Fruit fly (Drosophila melanogaster) whole organism, embryonic: ENCODE measurements around the gene CG10333.

Source experiments
- ATbp ChIP-seq: fragments of 200-800 bp; sonication (Bioruptor generic); optimal IDR thresholded peaks from 2 replicates; lab custom pipeline; 2017; ENCODE audit warnings: missing biosample characterization, mild to moderate bottlenecking, missing genetic modification characterization, missing genetic modification reagents
- Bdp1 ChIP-seq: fragments of 200-800 bp; sonication (Bioruptor generic); optimal IDR thresholded peaks from 3 replicates; lab custom pipeline; 2016; ENCODE audit warnings: missing biosample characterization, missing genetic modification characterization
- CG10209 ChIP-seq: fragments of 200-800 bp; sonication (Bioruptor generic); optimal IDR thresholded peaks from 3 replicates; lab custom pipeline; 2017; ENCODE audit warnings: missing biosample characterization, mild to moderate bottlenecking, missing genetic modification characterization, missing genetic modification reagents
- CG10543 ChIP-seq: fragments of 200-800 bp; sonication (Bioruptor generic); optimal IDR thresholded peaks from 3 replicates; lab custom pipeline; 2017; ENCODE audit warnings: missing biosample characterization, mild to moderate bottlenecking, missing genetic modification characterization, moderate library complexity
- CG11504 ChIP-seq: fragments of 200-800 bp; sonication (Bioruptor generic); optimal IDR thresholded peaks from 3 replicates; lab custom pipeline; 2019; ENCODE audit warnings: missing biosample characterization, mild to moderate bottlenecking, missing genetic modification characterization, moderate library complexity
- CG12071 ChIP-seq: fragments of 200-800 bp; sonication (Bioruptor generic); optimal IDR thresholded peaks from 3 replicates; lab custom pipeline; 2018; ENCODE audit warnings: missing biosample characterization, mild to moderate bottlenecking, missing genetic modification characterization
- CG18599 ChIP-seq: fragments of 200-800 bp; sonication (Bioruptor generic); optimal IDR thresholded peaks from 3 replicates; lab custom pipeline; 2017; ENCODE audit warnings: missing biosample characterization, missing genetic modification characterization, mild to moderate bottlenecking, moderate library complexity, missing genetic modification reagents
- CG34224 ChIP-seq: fragments of 200-800 bp; sonication (Bioruptor generic); IDR thresholded peaks from 3 replicates; pipeline ENCODE4 v1.3.6; 2022; ENCODE audit warnings: missing biosample characterization, missing genetic modification characterization; ENCODE audit not compliant: partially characterized antibody
- CG3726 ChIP-seq: fragments of 200-800 bp; sonication (Bioruptor generic); IDR thresholded peaks from 3 replicates; pipeline ENCODE4, ENCODE4 v1.3.6; 2022; ENCODE audit warnings: missing biosample characterization, missing genetic modification characterization
- CG4854 ChIP-seq: fragments of 200-800 bp; sonication (Bioruptor generic); optimal IDR thresholded peaks from 2 replicates; lab custom pipeline; 2016; ENCODE audit warnings: missing biosample characterization, missing genetic modification characterization, inconsistent platforms
- CG6254 ChIP-seq: fragments of 200-800 bp; sonication (Bioruptor generic); optimal IDR thresholded peaks from 3 replicates; lab custom pipeline; 2017; ENCODE audit warnings: mild to moderate bottlenecking, missing biosample characterization, missing genetic modification reagents, missing genetic modification characterization
- CG7839 ChIP-seq: fragments of 200-800 bp; sonication (Bioruptor generic); optimal IDR thresholded peaks from 3 replicates; lab custom pipeline; 2018; ENCODE audit warnings: missing biosample characterization, mild to moderate bottlenecking, missing genetic modification characterization, moderate library complexity
- CG8281 ChIP-seq: fragments of 200-800 bp; sonication (Bioruptor generic); optimal IDR thresholded peaks from 2 replicates; lab custom pipeline; 2018; ENCODE audit warnings: missing biosample characterization, mild to moderate bottlenecking, missing genetic modification characterization, moderate library complexity
- CG8359 ChIP-seq: fragments of 200-800 bp; sonication (Bioruptor generic); optimal IDR thresholded peaks from 2 replicates; lab custom pipeline; 2017; ENCODE audit warnings: missing biosample characterization, mild to moderate bottlenecking, missing genetic modification characterization, borderline replicate concordance
- CG9727 ChIP-seq: fragments of 200-800 bp; sonication (Bioruptor generic); optimal IDR thresholded peaks from 3 replicates; lab custom pipeline; 2017; ENCODE audit warnings: missing biosample characterization, mild to moderate bottlenecking, missing genetic modification characterization
- Dll ChIP-seq: fragments of 200-800 bp; sonication (Bioruptor generic); IDR thresholded peaks from 4 replicates; pipeline ENCODE4 v1.3.6; 2022; ENCODE audit warnings: missing biosample characterization, missing genetic modification characterization; ENCODE audit not compliant: partially characterized antibody
- Dp ChIP-seq: fragments of 200-800 bp; sonication (Bioruptor generic); optimal IDR thresholded peaks from 2 replicates; lab custom pipeline; 2018; ENCODE audit warnings: missing biosample characterization, mild to moderate bottlenecking, missing genetic modification characterization, moderate library complexity
- Drgx ChIP-seq: fragments of 200-800 bp; sonication (Bioruptor generic); IDR thresholded peaks from 2 replicates; pipeline ENCODE4 v1.3.6; 2022; ENCODE audit warnings: missing biosample characterization, missing genetic modification characterization
- Elba2 ChIP-seq: fragments of 200-800 bp; sonication (Bioruptor generic); optimal IDR thresholded peaks from 3 replicates; lab custom pipeline; 2016; ENCODE audit warnings: missing biosample characterization, missing genetic modification characterization
- Hr39 ChIP-seq: fragments of >200 bp; optimal IDR thresholded peaks from 2 replicates; lab custom pipeline; 2017
- Med ChIP-seq: fragments of 200-800 bp; sonication (Bioruptor generic); peaks from one replicate; lab custom pipeline; 2016; ENCODE audit warnings: missing biosample characterization, missing genetic modification characterization, mild to moderate bottlenecking, inconsistent platforms, moderate library complexity
- Meics ChIP-seq: fragments of 200-800 bp; sonication (Bioruptor generic); optimal IDR thresholded peaks from 2 replicates; lab custom pipeline; 2017; ENCODE audit warnings: missing biosample characterization, mild to moderate bottlenecking, missing genetic modification characterization
- NFAT ChIP-seq: fragments of 200-800 bp; sonication (Bioruptor generic); IDR thresholded peaks from 2 replicates; pipeline ENCODE4 v1.3.6; 2022; ENCODE audit warnings: missing biosample characterization, missing genetic modification characterization
- Nf-YB ChIP-seq: fragments of 200-800 bp; sonication (Bioruptor generic); optimal IDR thresholded peaks from 3 replicates; lab custom pipeline; 2019; ENCODE audit warnings: missing biosample characterization, mild to moderate bottlenecking, missing genetic modification characterization, moderate library complexity
- Nf-YC ChIP-seq: fragments of 200-800 bp; optimal IDR thresholded peaks from 3 replicates; lab custom pipeline; 2019; ENCODE audit warnings: missing biosample characterization, mild to moderate bottlenecking, missing genetic modification characterization, moderate library complexity
- Six4 ChIP-seq: fragments of 200-800 bp; sonication (Bioruptor generic); optimal IDR thresholded peaks from 2 replicates; lab custom pipeline; 2016; ENCODE audit warnings: missing biosample characterization, missing genetic modification characterization
- Sox102F ChIP-seq: fragments of 200-800 bp; sonication (Bioruptor generic); optimal IDR thresholded peaks from 2 replicates; lab custom pipeline; 2018; ENCODE audit warnings: missing biosample characterization, mild to moderate bottlenecking, missing genetic modification characterization, moderate library complexity
- Usf ChIP-seq: fragments of 200-800 bp; sonication (Bioruptor generic); optimal IDR thresholded peaks from 2 replicates; lab custom pipeline; 2017; ENCODE audit warnings: missing genotype, missing biosample characterization, missing genetic modification characterization
- bcd ChIP-seq: fragments of 200-800 bp; sonication (Bioruptor generic); optimal IDR thresholded peaks from 2 replicates; lab custom pipeline; 2017; ENCODE audit warnings: missing biosample characterization, mild to moderate bottlenecking, missing genetic modification characterization
- cad ChIP-seq: fragments of >200 bp; optimal IDR thresholded peaks from 2 replicates; lab custom pipeline; 2017; ENCODE audit warnings: missing biosample characterization, missing genetic modification characterization
- cg ChIP-seq: fragments of 200-800 bp; sonication (Bioruptor generic); optimal IDR thresholded peaks from 3 replicates; lab custom pipeline; 2019; ENCODE audit warnings: missing biosample characterization, mild to moderate bottlenecking, missing genetic modification characterization, moderate library complexity
- chn ChIP-seq: fragments of 200-800 bp; sonication (Bioruptor generic); optimal IDR thresholded peaks from 2 replicates; lab custom pipeline; 2016; ENCODE audit warnings: missing biosample characterization, missing genetic modification characterization
- crol ChIP-seq: fragments of 200-800 bp; sonication (Bioruptor generic); IDR thresholded peaks from 2 replicates; pipeline ENCODE4 v1.3.6; 2022; ENCODE audit warnings: missing biosample characterization, missing genetic modification characterization
- jumu ChIP-seq: fragments of 200-800 bp; sonication (Bioruptor generic); optimal IDR thresholded peaks from 3 replicates; lab custom pipeline; 2016; ENCODE audit warnings: missing biosample characterization, missing genetic modification characterization
- klu ChIP-seq: fragments of 200-800 bp; sonication (Bioruptor generic); IDR thresholded peaks from 2 replicates; pipeline ENCODE4 v1.3.6; 2022; ENCODE audit warnings: missing biosample characterization, missing genetic modification characterization
- lbe ChIP-seq: fragments of 200-800 bp; sonication (Bioruptor generic); optimal IDR thresholded peaks from 2 replicates; lab custom pipeline; 2016; ENCODE audit warnings: missing biosample characterization, mild to moderate bottlenecking, missing genetic modification characterization
- mirr ChIP-seq: fragments of 200-800 bp; sonication (Bioruptor generic); optimal IDR thresholded peaks from 3 replicates; lab custom pipeline; 2018; ENCODE audit warnings: missing biosample characterization, mild to moderate bottlenecking, missing genetic modification characterization
- mld ChIP-seq: fragments of 200-800 bp; sonication (Bioruptor generic); IDR thresholded peaks from 3 replicates; pipeline ENCODE4 v1.3.6; 2022; ENCODE audit warnings: missing biosample characterization, missing genetic modification characterization; ENCODE audit not compliant: partially characterized antibody
- nau ChIP-seq: fragments of 200-800 bp; sonication (Bioruptor generic); optimal IDR thresholded peaks from 3 replicates; lab custom pipeline; 2017; ENCODE audit warnings: missing biosample characterization, mild to moderate bottlenecking, missing genetic modification characterization, missing genetic modification reagents
- row ChIP-seq: fragments of 200-800 bp; sonication (Bioruptor generic); IDR thresholded peaks from 3 replicates; pipeline ENCODE4 v1.3.6; 2022; ENCODE audit warnings: missing biosample characterization, missing genetic modification characterization
- sens ChIP-seq: fragments of 200-800 bp; sonication (Bioruptor generic); peaks from one replicate; lab custom pipeline; 2016; ENCODE audit warnings: missing biosample characterization, missing genetic modification characterization
- sim ChIP-seq: fragments of 200-800 bp; sonication (Bioruptor generic); IDR thresholded peaks from 2 replicates; pipeline ENCODE4 v1.3.6; 2022; ENCODE audit warnings: missing biosample characterization, missing genetic modification characterization
- vvl ChIP-seq: fragments of 200-800 bp; sonication (Bioruptor generic); IDR thresholded peaks from 2 replicates; pipeline ENCODE4 v1.3.6; 2022; ENCODE audit warnings: missing biosample characterization, missing genetic modification characterization
- wdn ChIP-seq: fragments of 200-800 bp; sonication (Bioruptor generic); IDR thresholded peaks from 2 replicates; pipeline ENCODE4 v1.3.6; 2022; ENCODE audit warnings: missing biosample characterization, missing genetic modification characterization
- zf30C ChIP-seq: fragments of 200-800 bp; sonication (Bioruptor generic); optimal IDR thresholded peaks from 3 replicates; lab custom pipeline; 2018; ENCODE audit warnings: missing biosample characterization, mild to moderate bottlenecking, missing genetic modification characterization

Gene CG10333

dm6 chr2L:18638945-18639344 lies 32.3 kb downstream of the CG10333 start:
- TF ChIP-seq wdn (GFP tag; lab: Robert Waterston, UW), result 0 out of 2 replicates have a peak, but pooled peaks have one; percentile 36
- no peak for TF ChIP-seq mld (GFP tag; lab: Robert Waterston, UW)
- no peak for TF ChIP-seq CG12071
- TF ChIP-seq nau (GFP tag; lab: Kevin White, UChicago), result no peak
- TF ChIP-seq Nf-YC (tag; lab: Kevin White, UChicago), result no peak
- TF ChIP-seq CG4854 (GFP tag; lab: Kevin White, UChicago), result no peak
- TF ChIP-seq Bdp1 (GFP tag; lab: Kevin White, UChicago), result no peak
- peak; percentile 8; the same call in 1 of the 3 replicates for TF ChIP-seq row (GFP tag; lab: Robert Waterston, UW)
- TF ChIP-seq Meics (GFP tag; lab: Kevin White, UChicago), result no peak
- no peak for TF ChIP-seq CG9727 (GFP tag; lab: Kevin White, UChicago)
- no peak for TF ChIP-seq cg (GFP tag; lab: Kevin White, UChicago)
- 0 out of 3 replicates have a peak, but pooled peaks have one; percentile 16 for TF ChIP-seq CG3726 (GFP tag; lab: Robert Waterston, UW)
- TF ChIP-seq vvl, result 0 out of 2 replicates have a peak, but pooled peaks have one; percentile 28
- no peak for TF ChIP-seq bcd (GFP tag; lab: Kevin White, UChicago)
- TF ChIP-seq Sox102F, result peak; percentile 6
- no peak for TF ChIP-seq CG6254
- peak; percentile 34 for TF ChIP-seq sens

dm6 chr2L:18641087-18641486 lies 34.5 kb downstream of the CG10333 start:
- TF ChIP-seq CG8359 (GFP tag; lab: Kevin White, UChicago) (no peak), ATbp (no peak), chn (GFP tag; lab: Kevin White, UChicago) (no peak), vvl (0 out of 2 replicates have a peak, but pooled peaks have one; percentile 34), Meics (GFP tag; lab: Kevin White, UChicago) (no peak), CG7839 (no peak), mirr (GFP tag; lab: Kevin White, UChicago) (peak; percentile 20), CG8281 (tag; lab: Kevin White, UChicago) (peak; percentile 96)

- TF ChIP-seq Drgx (peak; percentile 61), CG10543 (GFP tag; lab: Kevin White, UChicago) (no peak), klu (GFP tag; lab: Robert Waterston, UW) (no peak), sens (peak; percentile 42), lbe (GFP tag; lab: Kevin White, UChicago) (peak; percentile 2), NFAT (GFP tag; lab: Robert Waterston, UW) (no peak), Usf (GFP tag; lab: Kevin White, UChicago) (no peak), CG11504 (tag; lab: Kevin White, UChicago) (no peak), Med (GFP tag; lab: Kevin White, UChicago) (peak; percentile 32), Six4 (GFP tag; lab: Kevin White, UChicago) (no peak), CG10209 (GFP tag; lab: Kevin White, UChicago) (no peak)
Measured at dm6 chr2L:18645468-18645867, 38.8 kb downstream of the CG10333 start.

- TF ChIP-seq CG18599 (GFP tag; lab: Kevin White, UChicago) (no peak), Usf (GFP tag; lab: Kevin White, UChicago) (no peak), crol (GFP tag; lab: Robert Waterston, UW) (no peak), sim (GFP tag; lab: Robert Waterston, UW) (no peak), CG34224 (GFP tag; lab: Robert Waterston, UW) (no peak), cad (GFP tag; lab: Kevin White, UChicago) (no peak), Dll (GFP tag; lab: Robert Waterston, UW) (no peak), zf30C (GFP tag; lab: Kevin White, UChicago) (no peak), Dp (GFP tag; lab: Kevin White, UChicago) (no peak), Nf-YB (no peak), Elba2 (GFP tag; lab: Kevin White, UChicago) (no peak), jumu (GFP tag; lab: Kevin White, UChicago) (no peak), Hr39 (lab: Kevin White, UChicago) (no peak)
Measured at dm6 chr2L:18647857-18648652, 41.4 kb downstream of the CG10333 start.
